Worm (Caenorhabditis elegans) whole organism, L2 larva: ENCODE data around the gene nep-10.
"Not testable (repeated sequence)": the region's sequence is repeated elsewhere in the genome, so short reads cannot be mapped to it uniquely, and the experiment has no call there.

Source experiments
- F13H6.1 ChIP-seq: sonication (generic microtip); optimal IDR thresholded peaks from 2 replicates; lab custom pipeline; 2016; ENCODE audit warnings: missing genetic modification characterization, missing compliant biosample characterization
- R02D3.7 ChIP-seq: fragments of 150-350 bp; optimal IDR thresholded peaks from 2 replicates; lab custom pipeline; 2014; ENCODE audit warnings: missing biosample characterization, missing genetic modification characterization
- Y55F3AM.14 ChIP-seq: fragments of 200-800 bp; sonication (Bioruptor generic); optimal IDR thresholded peaks from 2 replicates; lab custom pipeline; 2018; ENCODE audit warnings: mild to moderate bottlenecking, missing genetic modification characterization, missing compliant biosample characterization
- ZK546.5 ChIP-seq: sonication (generic microtip); optimal IDR thresholded peaks from 2 replicates; lab custom pipeline; 2017; ENCODE audit warnings: missing biosample characterization, missing genetic modification characterization
- alr-1 ChIP-seq: fragments of 150-350 bp; optimal IDR thresholded peaks from 2 replicates; lab custom pipeline; 2014; ENCODE audit warnings: missing biosample characterization, missing genetic modification characterization
- aly-2 ChIP-seq: fragments of 150-350 bp; optimal IDR thresholded peaks from 2 replicates; lab custom pipeline; 2014; ENCODE audit warnings: missing biosample characterization, missing genetic modification characterization
- ama-1 ChIP-seq: fragments of 150-350 bp; optimal IDR thresholded peaks from 2 replicates; lab custom pipeline; 2018; ENCODE audit warnings: inconsistent platforms
- ceh-16 ChIP-seq: fragments of 150-350 bp; optimal IDR thresholded peaks from 2 replicates; lab custom pipeline; 2014; ENCODE audit warnings: missing biosample characterization, missing genetic modification characterization
- ceh-82 ChIP-seq: fragments of 150-350 bp; optimal IDR thresholded peaks from 2 replicates; lab custom pipeline; 2014; ENCODE audit warnings: missing biosample characterization, missing genetic modification characterization
- crh-2 ChIP-seq: sonication (generic microtip); optimal IDR thresholded peaks from 2 replicates; lab custom pipeline; 2017; ENCODE audit warnings: missing biosample characterization, missing genetic modification characterization
- egl-27 ChIP-seq: sonication (generic microtip); optimal IDR thresholded peaks from 3 replicates; lab custom pipeline; 2017; ENCODE audit warnings: missing biosample characterization, missing genetic modification reagents, missing genetic modification characterization
- elt-1 ChIP-seq: fragments of 150-350 bp; optimal IDR thresholded peaks from 2 replicates; lab custom pipeline; 2014; ENCODE audit warnings: missing biosample characterization, missing genetic modification characterization
- elt-3 ChIP-seq: sonication (generic microtip); optimal IDR thresholded peaks from 2 replicates; lab custom pipeline; 2017; ENCODE audit warnings: missing biosample characterization, missing genetic modification characterization
- lin-11 ChIP-seq: fragments of 150-350 bp; sonication (generic microtip); optimal IDR thresholded peaks from 2 replicates; lab custom pipeline; 2014; ENCODE audit warnings: missing biosample characterization, missing genetic modification characterization, inconsistent platforms, mixed read lengths
- lin-13 ChIP-seq: fragments of 150-350 bp; optimal IDR thresholded peaks from 2 replicates; lab custom pipeline; 2014; ENCODE audit warnings: missing biosample characterization, missing genetic modification reagents, missing genetic modification characterization
- lin-39 ChIP-seq: fragments of 150-350 bp; optimal IDR thresholded peaks from 2 replicates; lab custom pipeline; 2014; ENCODE audit warnings: missing biosample characterization, missing genetic modification reagents, missing genetic modification characterization
- lsy-2 ChIP-seq, 2 experiments: fragments of 150-350 bp in 1 of 2; sonication (generic microtip) in 1 of 2; optimal IDR thresholded peaks; 2 replicates each; lab custom pipeline; 2014 to 2017; ENCODE audit warnings: missing biosample characterization in 2 of 2, missing genetic modification characterization in 2 of 2
- mab-5 ChIP-seq: fragments of 150-350 bp; optimal IDR thresholded peaks from 2 replicates; lab custom pipeline; 2014; ENCODE audit warnings: missing biosample characterization, missing genetic modification characterization
- mbf-1 ChIP-seq: sonication (generic microtip); optimal IDR thresholded peaks from 2 replicates; lab custom pipeline; 2017; ENCODE audit warnings: missing biosample characterization, missing genetic modification characterization
- mdl-1 ChIP-seq, 2 experiments: fragments of 150-350 bp in 1 of 2; sonication (generic microtip) in 1 of 2; optimal IDR thresholded peaks; 2 replicates each; lab custom pipeline; 2017; ENCODE audit warnings: missing biosample characterization in 2 of 2, missing genetic modification characterization in 2 of 2
- nhr-10 ChIP-seq: sonication (generic microtip); optimal IDR thresholded peaks from 2 replicates; lab custom pipeline; 2017; ENCODE audit warnings: missing biosample characterization, missing genetic modification characterization
- nhr-11 ChIP-seq: fragments of 150-350 bp; optimal IDR thresholded peaks from 2 replicates; lab custom pipeline; 2014; ENCODE audit warnings: missing biosample characterization, missing genetic modification characterization
- nhr-21 ChIP-seq: fragments of 150-350 bp; optimal IDR thresholded peaks from 2 replicates; lab custom pipeline; 2014; ENCODE audit warnings: missing biosample characterization, missing genetic modification characterization
- nhr-23 ChIP-seq: fragments of 150-350 bp; optimal IDR thresholded peaks from 2 replicates; lab custom pipeline; 2014; ENCODE audit warnings: missing biosample characterization, missing genetic modification reagents, missing genetic modification characterization
- nhr-237 ChIP-seq: fragments of 150-350 bp; optimal IDR thresholded peaks from 2 replicates; lab custom pipeline; 2014; ENCODE audit warnings: missing biosample characterization, missing genetic modification characterization
- nhr-25 ChIP-seq: fragments of 150-350 bp; sonication (generic microtip); optimal IDR thresholded peaks from 3 replicates; lab custom pipeline; 2014; ENCODE audit warnings: missing biosample characterization, missing genetic modification characterization
- nhr-6 ChIP-seq: fragments of 150-350 bp; optimal IDR thresholded peaks from 2 replicates; lab custom pipeline; 2014; ENCODE audit warnings: missing biosample characterization, missing genetic modification characterization
- nhr-77 ChIP-seq: fragments of 150-350 bp; optimal IDR thresholded peaks from 2 replicates; lab custom pipeline; 2014; ENCODE audit warnings: missing biosample characterization, missing genetic modification characterization
- peb-1 ChIP-seq: fragments of 150-350 bp; optimal IDR thresholded peaks from 2 replicates; lab custom pipeline; 2014; ENCODE audit warnings: missing biosample characterization, missing genetic modification characterization
- sem-4 ChIP-seq: fragments of 150-350 bp; optimal IDR thresholded peaks from 2 replicates; lab custom pipeline; 2014; ENCODE audit warnings: missing biosample characterization, missing genetic modification reagents, missing genetic modification characterization
- sma-3 ChIP-seq: sonication (generic microtip); optimal IDR thresholded peaks from 2 replicates; lab custom pipeline; 2016; ENCODE audit warnings: missing genetic modification reagents, missing genetic modification characterization, missing compliant biosample characterization
- snpc-4 ChIP-seq: fragments of 150-350 bp; optimal IDR thresholded peaks from 2 replicates; lab custom pipeline; 2014; ENCODE audit warnings: missing biosample characterization, missing genetic modification characterization
- unc-39 ChIP-seq: fragments of 150-350 bp; optimal IDR thresholded peaks from 2 replicates; lab custom pipeline; 2014; ENCODE audit warnings: missing biosample characterization, missing genetic modification characterization
- unc-55 ChIP-seq: fragments of 150-350 bp; sonication (generic microtip); optimal IDR thresholded peaks from 3 replicates; lab custom pipeline; 2014; ENCODE audit warnings: missing biosample characterization, missing genetic modification reagents, missing genetic modification characterization
- unc-62 ChIP-seq: fragments of 150-350 bp; optimal IDR thresholded peaks from 2 replicates; lab custom pipeline; 2014; ENCODE audit warnings: missing biosample characterization, missing genetic modification reagents, missing genetic modification characterization
- zag-1 ChIP-seq: fragments of 150-350 bp; optimal IDR thresholded peaks from 2 replicates; lab custom pipeline; 2014; ENCODE audit warnings: missing biosample characterization, missing genetic modification characterization
- ztf-1 ChIP-seq: fragments of 200-800 bp; sonication (Bioruptor generic); conservative IDR thresholded peaks from 2 replicates; pipeline ENCODE4 v1.3.6; 2022; ENCODE audit warnings: missing genetic modification characterization, missing compliant biosample characterization
- ztf-4 ChIP-seq: fragments of 150-350 bp; optimal IDR thresholded peaks from 2 replicates; lab custom pipeline; 2014; ENCODE audit warnings: missing biosample characterization, missing genetic modification characterization

Gene nep-10

DNA sequence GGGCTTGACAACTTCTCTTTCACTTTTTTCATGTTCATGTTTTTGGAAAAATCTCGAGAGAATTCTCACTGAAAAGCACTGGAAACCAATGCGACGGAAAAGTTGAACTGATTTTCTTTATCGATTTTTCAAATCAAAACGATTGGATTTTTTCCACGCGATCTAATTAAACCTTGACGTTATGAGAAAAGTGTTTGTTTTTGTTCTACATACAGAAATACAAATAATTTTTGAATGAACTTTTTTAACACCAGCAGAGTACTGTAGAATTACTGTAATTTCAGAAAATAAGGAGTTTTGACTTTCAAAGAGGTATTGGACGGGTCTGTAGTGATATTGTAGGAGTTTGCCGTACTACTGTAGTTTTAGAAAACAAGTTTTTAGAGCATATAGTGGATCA lies at the start of gene nep-10:
TSS of gene nep-10 (minus strand) at position 101 of the 400 bp plus-strand sequence.
- no peak for TF ChIP-seq unc-62 (GFP tag; lab: Kevin White, UChicago)
- no peak for TF ChIP-seq snpc-4 (tag; lab: Kevin White, UChicago)
- no peak for TF ChIP-seq F13H6.1 (tag; lab: Kevin White, UChicago)
- no peak for TF ChIP-seq mbf-1 (tag; lab: Kevin White, UChicago)
- TF ChIP-seq sma-3, result no peak
- TF ChIP-seq ztf-1, result no peak
- no peak for TF ChIP-seq lin-11
- TF ChIP-seq ZK546.5 (tag; lab: Kevin White, UChicago), result no peak
- TF ChIP-seq nhr-25, result no peak
- no peak for TF ChIP-seq aly-2 (tag; lab: Kevin White, UChicago)
- TF ChIP-seq elt-1 (tag; lab: Kevin White, UChicago), result no peak
- no peak for TF ChIP-seq lin-13
- no peak for TF ChIP-seq mab-5 (tag; lab: Kevin White, UChicago)
- no peak for TF ChIP-seq zag-1 (tag; lab: Kevin White, UChicago)
- TF ChIP-seq sem-4 (tag; lab: Kevin White, UChicago), result no peak
- TF ChIP-seq unc-39 (tag; lab: Kevin White, UChicago), result no peak
- no peak for TF ChIP-seq nhr-21 (tag; lab: Kevin White, UChicago)
- no peak for TF ChIP-seq elt-3 (tag; lab: Kevin White, UChicago)
- no peak for TF ChIP-seq R02D3.7 (tag; lab: Kevin White, UChicago)
- no peak for TF ChIP-seq nhr-10 (tag; lab: Kevin White, UChicago)
- TF ChIP-seq, all 48 proteins: peak for 0

DNA sequence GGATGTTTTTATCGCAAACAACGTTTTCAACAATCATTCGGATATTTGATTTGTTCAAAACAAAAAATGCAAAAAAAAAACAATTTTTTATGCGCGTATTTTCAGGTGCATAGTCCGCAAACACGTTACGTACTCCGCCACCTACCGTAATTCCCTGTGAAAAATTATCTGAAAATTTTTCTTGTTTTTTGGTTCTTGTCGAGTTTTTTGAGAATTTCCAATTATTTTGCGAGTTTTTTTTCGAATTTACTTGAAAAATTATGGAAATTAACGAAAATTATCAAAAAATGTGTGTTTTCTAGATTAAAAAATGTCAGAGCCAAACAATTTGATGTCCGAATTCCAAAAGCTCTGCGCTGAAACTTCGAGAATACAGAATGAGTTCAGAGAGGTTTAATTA lies 49.7 kb upstream of the nep-10 start, which contains the start of gene C16C8.12:
TSS of gene C16C8.12 (plus strand) at position 301 of the 400 bp plus-strand sequence.
- no peak for TF ChIP-seq nhr-10 (tag; lab: Kevin White, UChicago)
- no peak for TF ChIP-seq unc-62 (GFP tag; lab: Kevin White, UChicago)

DNA sequence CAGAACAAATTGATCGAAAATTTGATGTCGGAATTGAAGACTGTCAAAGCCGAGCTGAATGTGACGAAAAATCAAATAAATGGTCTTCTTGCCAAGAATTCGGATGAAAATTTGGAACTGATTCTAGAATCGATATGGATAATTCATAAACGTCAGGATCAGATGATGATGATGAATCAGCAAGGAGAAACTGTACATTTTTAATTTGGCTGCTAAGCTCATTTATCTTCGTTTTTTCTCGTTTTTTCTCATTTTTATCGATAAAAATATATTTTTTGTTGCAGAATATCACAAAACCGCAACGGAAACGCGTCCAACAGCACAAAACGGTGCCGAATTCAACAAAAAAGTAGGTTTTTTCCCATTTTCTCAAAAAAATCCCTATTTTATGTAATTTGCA lies 46.8 kb upstream of the nep-10 start, which contains the start of gene C16C8.14:
TSS of gene C16C8.14 (plus strand) at position 301 of the 400 bp plus-strand sequence.
- TF ChIP-seq mbf-1, ceh-82, zag-1 (tag; lab: Kevin White, UChicago): not testable (repeated sequence)

DNA sequence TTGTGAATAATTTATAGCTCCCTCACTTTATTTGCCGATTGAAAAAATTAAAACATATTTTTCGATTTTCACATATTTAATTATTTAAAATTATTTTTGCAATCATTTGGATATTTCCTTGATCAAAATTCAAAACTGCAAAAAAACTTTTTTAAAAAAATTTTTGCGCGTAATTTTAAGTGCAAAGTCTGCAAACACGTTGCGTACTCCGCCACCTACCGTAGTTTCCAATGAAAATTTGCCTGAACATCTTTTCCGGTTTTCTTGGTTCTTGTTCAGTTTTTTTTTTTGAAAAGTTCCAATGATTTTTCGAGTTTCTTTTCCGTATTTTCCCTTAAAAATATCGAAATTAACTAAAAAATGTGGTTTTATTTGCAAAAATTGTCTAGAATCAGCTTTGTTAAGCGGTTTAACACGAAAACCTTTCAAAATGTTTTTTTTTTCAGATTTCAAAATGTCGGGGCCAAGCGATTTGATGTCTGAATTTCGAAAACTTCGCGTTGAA lies 46.1 kb upstream of the nep-10 start, which contains the start of gene C16C8.25:
TSS of gene C16C8.25 (plus strand) at position 455 of the 505 bp plus-strand sequence.
- TF ChIP-seq mdl-1 (tag; optimal IDR thresholded peaks at IDR 0.05; lab: Kevin White, UChicago) (no peak), nhr-11 (tag; lab: Kevin White, UChicago) (no peak), nhr-25 (no peak), nhr-21 (tag; lab: Kevin White, UChicago) (no peak), lin-11 (no peak), egl-27 (tag; lab: Kevin White, UChicago) (no peak), unc-55 (GFP tag; lab: Kevin White, UChicago) (no peak), aly-2 (tag; lab: Kevin White, UChicago) (no peak), nhr-23 (tag; lab: Kevin White, UChicago) (no peak), nhr-6 (no peak), ama-1 (lab: Kevin White, UChicago) (no peak), peb-1 (no peak), ZK546.5 (tag; lab: Kevin White, UChicago) (no peak), lsy-2 (tag; optimal IDR thresholded peaks at IDR 0.05; lab: Kevin White, UChicago) (no peak), crh-2 (tag; lab: Kevin White, UChicago) (no peak), nhr-237 (no peak), ceh-16 (no peak)
- TF ChIP-seq, all 48 proteins: peak for 0

DNA sequence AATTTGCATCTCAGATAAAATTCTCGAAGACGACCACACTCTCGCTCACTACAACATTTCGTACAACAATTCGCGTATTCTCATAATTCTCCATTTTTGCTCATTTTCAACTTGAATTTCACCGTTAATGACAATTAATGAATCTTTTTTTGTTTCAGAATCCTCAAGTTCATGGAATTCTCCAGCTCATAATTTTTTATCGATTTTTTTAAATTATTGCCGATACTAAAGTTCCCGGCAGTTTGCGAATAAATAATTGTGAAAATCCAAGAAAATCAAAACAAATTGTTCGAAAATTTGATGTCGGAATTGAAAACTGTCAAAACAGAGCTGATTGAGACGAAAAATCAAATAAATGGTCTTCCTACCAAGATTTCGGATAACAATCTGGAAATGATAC lies 45.2 kb upstream of the nep-10 start, which contains the start of gene C16C8.21:
TSS of gene C16C8.21 (plus strand) at position 301 of the 400 bp plus-strand sequence.
- no peak for TF ChIP-seq zag-1 (tag; lab: Kevin White, UChicago)
- no peak for TF ChIP-seq alr-1 (tag; lab: Kevin White, UChicago)
- no peak for TF ChIP-seq peb-1
- TF ChIP-seq nhr-23 (tag; lab: Kevin White, UChicago), result no peak
- no peak for TF ChIP-seq Y55F3AM.14 (GFP tag; lab: Kevin White, UChicago)
- no peak for TF ChIP-seq ztf-1
- TF ChIP-seq egl-27 (tag; lab: Kevin White, UChicago), result no peak
- no peak for TF ChIP-seq lin-39 (tag; lab: Kevin White, UChicago)
- TF ChIP-seq lsy-2 (tag; optimal IDR thresholded peaks at IDR 0.05; lab: Kevin White, UChicago), result no peak
- no peak for TF ChIP-seq mab-5 (tag; lab: Kevin White, UChicago)
- no peak for TF ChIP-seq snpc-4 (tag; lab: Kevin White, UChicago)
- no peak for TF ChIP-seq mbf-1 (tag; lab: Kevin White, UChicago)
- no peak for TF ChIP-seq nhr-11 (tag; lab: Kevin White, UChicago)
- no peak for TF ChIP-seq nhr-77
- TF ChIP-seq ztf-4 (tag; lab: Kevin White, UChicago), result no peak
- no peak for TF ChIP-seq mdl-1 (tag; optimal IDR thresholded peaks at IDR 0.05; lab: Kevin White, UChicago)
